Fruit fly (Drosophila melanogaster): ENCODE data around the gene CG8745.
A peak's percentile ranks its signal among the peaks of the same experiment; 100 is the strongest.

Gene CG8745

dm6 chr3L:13904426-13904825 is 37.7 kb upstream of the CG8745 start:
- TF ChIP-seq dl (GFP tag; optimal IDR thresholded peaks at IDR 0.05; ENCODE audit: insufficient read depth in 1 of 2, partially characterized antibody in 2 of 2) (peak in 1 of 2 experiments; percentile 7), usp (GFP tag; optimal IDR thresholded peaks at IDR 0.05) (no peak)

DNA sequence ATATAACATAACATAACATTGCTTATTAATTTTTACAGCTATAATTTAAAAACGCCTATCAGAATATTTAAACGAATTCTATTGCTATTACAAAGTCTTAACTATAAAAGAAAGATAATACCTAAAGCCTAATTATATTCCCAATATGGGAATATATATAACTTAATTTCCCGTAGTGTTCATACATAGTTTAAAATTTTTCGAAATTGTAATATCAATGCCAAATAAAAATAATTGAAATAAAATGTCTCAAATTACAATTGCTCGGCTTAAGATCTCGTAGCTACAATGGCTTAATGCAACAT is 37.3 kb upstream of the CG8745 start:
- no peak for TF ChIP-seq jim (GFP tag; optimal IDR thresholded peaks at IDR 0.05)
- no peak for TF ChIP-seq Hr83 (GFP tag; optimal IDR thresholded peaks at IDR 0.05; ENCODE audit: poor library complexity, severe bottlenecking)
- TF ChIP-seq Myc (optimal IDR thresholded peaks at IDR 0.05) = no peak
- TF ChIP-seq sage (GFP tag; optimal IDR thresholded peaks at IDR 0.05) = no peak
- TF ChIP-seq dmrt93B (GFP tag; optimal IDR thresholded peaks at IDR 0.05) = no peak
- TF ChIP-seq foxo (GFP tag; optimal IDR thresholded peaks at IDR 0.05) = no peak
- TF ChIP-seq tai (GFP tag; optimal IDR thresholded peaks at IDR 0.05) = no peak
- TF ChIP-seq CrebA (GFP tag; optimal IDR thresholded peaks at IDR 0.05; ENCODE audit: borderline replicate concordance) = no peak
- TF ChIP-seq sv (GFP tag; optimal IDR thresholded peaks at IDR 0.05) = no peak
- no peak for TF ChIP-seq HLH106 (tag; optimal IDR thresholded peaks at IDR 0.05)
- no peak for TF ChIP-seq usp (GFP tag; optimal IDR thresholded peaks at IDR 0.05)
- no peak for TF ChIP-seq fru (GFP tag; optimal IDR thresholded peaks at IDR 0.05)
- no peak for TF ChIP-seq CG9705 (GFP tag; optimal IDR thresholded peaks at IDR 0.05)
- TF ChIP-seq pan (optimal IDR thresholded peaks at IDR 0.05) = no peak
- no peak for TF ChIP-seq Hr78 (GFP tag; optimal IDR thresholded peaks at IDR 0.05)
- TF ChIP-seq Abd-B (GFP tag; optimal IDR thresholded peaks at IDR 0.05) = no peak
- TF ChIP-seq rgr (GFP tag; optimal IDR thresholded peaks at IDR 0.05) = no peak

- TF ChIP-seq sage (GFP tag; optimal IDR thresholded peaks at IDR 0.05) (no peak), Dif (GFP tag; optimal IDR thresholded peaks at IDR 0.05; ENCODE audit: partially characterized antibody) (no peak), Rel (GFP tag; optimal IDR thresholded peaks at IDR 0.05) (no peak), Rel (tag; optimal IDR thresholded peaks at IDR 0.05) (no peak), Sp1 (GFP tag; optimal IDR thresholded peaks at IDR 0.05) (peak; percentile 11), ey (GFP tag; optimal IDR thresholded peaks at IDR 0.05) (no peak), CG9705 (GFP tag; optimal IDR thresholded peaks at IDR 0.05) (no peak), Hr83 (GFP tag; optimal IDR thresholded peaks at IDR 0.05; ENCODE audit: poor library complexity, severe bottlenecking) (no peak)
Measured at dm6 chr3L:13903186-13904020, 36.7 kb upstream of the CG8745 start, which contains the start of gene dysc. Gene dysc (minus strand): TSS chr3L:13903236.

- no peak for TF ChIP-seq Rel (GFP tag; optimal IDR thresholded peaks at IDR 0.05)
- no peak for TF ChIP-seq Rel (tag; optimal IDR thresholded peaks at IDR 0.05)
- peak; percentile 18 for TF ChIP-seq Vsx2 (GFP tag; optimal IDR thresholded peaks at IDR 0.05; ENCODE audit: partially characterized antibody)
- no peak for TF ChIP-seq dl (GFP tag; optimal IDR thresholded peaks at IDR 0.05; ENCODE audit: insufficient read depth in 1 of 2, partially characterized antibody in 2 of 2)
- peak; percentile 68 for TF ChIP-seq Myc (optimal IDR thresholded peaks at IDR 0.05)
Measured at dm6 chr3L:13900635-13901034, 33.9 kb upstream of the CG8745 start.

DNA sequence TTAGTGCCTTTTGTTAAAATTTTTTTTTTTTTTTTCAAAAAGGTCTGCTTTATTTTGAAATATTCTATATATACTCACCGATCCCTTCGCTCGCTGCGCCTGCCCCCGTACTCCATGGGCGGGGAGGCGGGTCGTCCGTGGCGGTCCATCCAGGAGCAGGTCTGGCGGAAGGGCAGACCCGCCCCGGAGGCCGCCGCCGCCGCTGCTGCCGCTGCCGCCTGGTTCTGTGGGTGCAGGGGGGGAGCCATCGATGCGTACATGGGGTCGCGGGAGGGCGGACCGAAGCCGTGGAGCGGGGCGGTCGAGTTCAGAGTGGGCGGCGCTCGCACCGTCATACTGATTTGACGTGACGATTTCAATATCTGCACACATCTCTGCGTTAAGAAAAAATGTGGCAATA is 20.4 kb upstream of the CG8745 start:
- no peak for TF ChIP-seq rgr (GFP tag; optimal IDR thresholded peaks at IDR 0.05)
- peak; percentile 82 for TF ChIP-seq Dfd (GFP tag; optimal IDR thresholded peaks at IDR 0.05)

- TF ChIP-seq br (GFP tag; optimal IDR thresholded peaks at IDR 0.05) (no peak), woc (GFP tag; optimal IDR thresholded peaks at IDR 0.05) (no peak), foxo (GFP tag; optimal IDR thresholded peaks at IDR 0.05) (no peak), Dfd (GFP tag; optimal IDR thresholded peaks at IDR 0.05) (no peak), usp (GFP tag; optimal IDR thresholded peaks at IDR 0.05) (no peak), pan (optimal IDR thresholded peaks at IDR 0.05) (no peak), Abd-B (GFP tag; optimal IDR thresholded peaks at IDR 0.05) (no peak), CG32264 (GFP tag; optimal IDR thresholded peaks at IDR 0.05) (no peak)
Measured at dm6 chr3L:13884460-13885056, 17.9 kb upstream of the CG8745 start.
